Worm (Caenorhabditis elegans) whole organism, L4/young adult: ENCODE data around the gene C05C9.1.

Experiments used
- dao-5 ChIP-seq: sonication (generic microtip); optimal IDR thresholded peaks from 2 replicates; lab custom pipeline; 2016; ENCODE audit warnings: missing genotype, missing genetic modification characterization, moderate library complexity, missing compliant biosample characterization
- him-1 ChIP-seq: sonication (generic microtip); optimal IDR thresholded peaks from 2 replicates; lab custom pipeline; 2016; ENCODE audit warnings: missing genotype, missing genetic modification reagents, missing genetic modification characterization, missing compliant biosample characterization

DNA sequence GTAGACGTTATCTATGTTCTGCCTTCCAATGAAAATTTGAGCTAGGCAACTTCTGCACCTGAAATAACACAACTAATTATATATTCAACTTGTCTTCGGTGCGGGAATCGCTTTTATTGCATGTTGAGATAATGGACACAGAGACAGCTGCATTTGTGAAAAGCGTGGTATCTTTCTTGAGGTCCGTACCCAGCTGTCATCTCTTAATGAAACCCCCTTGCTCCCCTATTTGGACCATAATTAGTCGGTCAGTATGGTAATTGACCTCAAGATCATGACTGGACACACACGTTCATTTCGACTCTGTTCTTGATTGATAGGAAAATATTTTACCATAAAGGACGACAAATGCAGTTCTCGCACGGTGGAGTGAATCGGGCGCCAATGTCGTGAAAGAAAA lies 50.7 kb downstream of the C05C9.1 start:
- no peak for TF ChIP-seq him-1
- TF ChIP-seq dao-5 (tag; lab: Kevin White, UChicago): no peak
